Worm (Caenorhabditis elegans) whole organism, young adult: ENCODE results near the gene sto-6.

ENCODE experiments used
- B0261.1 ChIP-seq: sonication (generic microtip); optimal IDR thresholded peaks from 2 replicates; lab custom pipeline; 2016; ENCODE audit warnings: mild to moderate bottlenecking, missing genetic modification characterization, moderate library complexity, missing compliant biosample characterization
- B0336.3 ChIP-seq: fragments of 200-800 bp; sonication (Bioruptor generic); IDR thresholded peaks from 2 replicates; pipeline ENCODE4 v1.3.6; 2022; ENCODE audit warnings: missing genetic modification characterization, missing compliant biosample characterization
- C06A6.2 ChIP-seq: fragments of 200-800 bp; sonication (Bioruptor generic); conservative IDR thresholded peaks from 2 replicates; pipeline ENCODE4 v1.3.6; 2022; ENCODE audit warnings: missing genetic modification characterization, missing compliant biosample characterization
- C17E4.6 ChIP-seq: fragments of 200-800 bp; sonication (Bioruptor generic); IDR thresholded peaks from 2 replicates; pipeline ENCODE4 v1.3.6; 2022; ENCODE audit warnings: missing genetic modification reagents, missing genetic modification characterization, missing compliant biosample characterization
- F10E7.11 ChIP-seq: sonication (generic microtip); optimal IDR thresholded peaks from 2 replicates; lab custom pipeline; 2017; ENCODE audit warnings: mild to moderate bottlenecking, missing genetic modification characterization, moderate library complexity, missing compliant biosample characterization
- F37B4.10 ChIP-seq: fragments of 200-800 bp; sonication (Bioruptor generic); IDR thresholded peaks from 2 replicates; pipeline ENCODE4 v1.3.6; 2022; ENCODE audit warnings: missing genetic modification characterization, missing compliant biosample characterization
- F52B5.7 ChIP-seq: sonication (generic microtip); optimal IDR thresholded peaks from 2 replicates; lab custom pipeline; 2016; ENCODE audit warnings: mild to moderate bottlenecking, missing genetic modification characterization, missing compliant biosample characterization
- K12H6.12 ChIP-seq: fragments of 200-800 bp; sonication (Bioruptor generic); optimal IDR thresholded peaks from 2 replicates; lab custom pipeline; 2018; ENCODE audit warnings: mild to moderate bottlenecking, missing genetic modification characterization, missing compliant biosample characterization
- T07F8.4 ChIP-seq: sonication (generic microtip); optimal IDR thresholded peaks from 2 replicates; lab custom pipeline; 2016; ENCODE audit warnings: mild to moderate bottlenecking, missing genetic modification characterization, moderate library complexity, missing compliant biosample characterization
- Y53G8AR.9 ChIP-seq: fragments of 200-800 bp; sonication (Bioruptor generic); conservative IDR thresholded peaks from 2 replicates; pipeline ENCODE4 v1.3.6; 2022; ENCODE audit warnings: missing genetic modification reagents, missing genetic modification characterization, missing compliant biosample characterization
- ZK185.1 ChIP-seq: sonication (generic microtip); optimal IDR thresholded peaks from 2 replicates; lab custom pipeline; 2016; ENCODE audit warnings: mild to moderate bottlenecking, missing genetic modification characterization, missing compliant biosample characterization; ENCODE audit not compliant: poor library complexity, severe bottlenecking
- ama-1 ChIP-seq, 3 experiments: fragments of 150-350 bp in 1 of 3; sonication (generic microtip) in 2 of 3; optimal IDR thresholded peaks; 2 replicates each; lab custom pipeline; 2014 to 2018; ENCODE audit warnings: missing biosample characterization in 2 of 3, missing genetic modification characterization in 2 of 3, missing genetic modification reagents in 2 of 3
- aptf-2 ChIP-seq: fragments of 200-800 bp; sonication (Bioruptor generic); conservative IDR thresholded peaks from 2 replicates; pipeline ENCODE4 v1.3.6; 2022; ENCODE audit warnings: missing genetic modification reagents, missing genetic modification characterization, missing compliant biosample characterization
- atf-7 ChIP-seq: sonication (generic microtip); optimal IDR thresholded peaks from 2 replicates; lab custom pipeline; 2017; ENCODE audit warnings: mild to moderate bottlenecking, missing genetic modification characterization, missing compliant biosample characterization
- ccch-3 ChIP-seq: fragments of 200-800 bp; sonication (Bioruptor generic); optimal IDR thresholded peaks from 2 replicates; lab custom pipeline; 2018; ENCODE audit warnings: mild to moderate bottlenecking, missing genetic modification characterization, missing compliant biosample characterization
- ceh-27 ChIP-seq: fragments of 200-800 bp; sonication (Bioruptor generic); optimal IDR thresholded peaks from 2 replicates; lab custom pipeline; 2018; ENCODE audit warnings: mild to moderate bottlenecking, missing genetic modification characterization, moderate library complexity, missing compliant biosample characterization
- ceh-58 ChIP-seq: fragments of 200-800 bp; sonication (Bioruptor generic); IDR thresholded peaks from 2 replicates; pipeline ENCODE4 v1.3.6; 2022; ENCODE audit warnings: missing genetic modification characterization, missing compliant biosample characterization
- die-1 ChIP-seq: sonication (generic microtip); optimal IDR thresholded peaks from 2 replicates; lab custom pipeline; 2016; ENCODE audit warnings: missing genotype, mild to moderate bottlenecking, missing genetic modification characterization, missing compliant biosample characterization
- dpff-1 ChIP-seq: sonication (generic microtip); optimal IDR thresholded peaks from 2 replicates; lab custom pipeline; 2017; ENCODE audit warnings: mild to moderate bottlenecking, missing genetic modification characterization, missing compliant biosample characterization
- dpl-1 ChIP-seq: fragments of 150-350 bp; optimal IDR thresholded peaks from 2 replicates; lab custom pipeline; 2014; ENCODE audit warnings: missing biosample characterization, missing genetic modification reagents, missing genetic modification characterization
- egl-44 ChIP-seq: fragments of 200-800 bp; sonication (Bioruptor generic); IDR thresholded peaks from 2 replicates; pipeline ENCODE4 v1.3.6; 2022; ENCODE audit warnings: missing genetic modification reagents, missing genetic modification characterization, missing compliant biosample characterization
- ekl-4 ChIP-seq: fragments of 200-800 bp; sonication (Bioruptor generic); IDR thresholded peaks from 2 replicates; pipeline ENCODE4 v1.3.6; 2022; ENCODE audit warnings: missing genetic modification reagents, missing genetic modification characterization, missing compliant biosample characterization
- hlh-12 ChIP-seq: sonication (generic microtip); optimal IDR thresholded peaks from 2 replicates; lab custom pipeline; 2016; ENCODE audit warnings: missing genetic modification characterization, missing compliant biosample characterization
- hmg-1.2 ChIP-seq: fragments of 200-800 bp; sonication (Bioruptor generic); IDR thresholded peaks from 2 replicates; pipeline ENCODE4 v1.3.6; 2022; ENCODE audit warnings: missing genetic modification reagents, missing genetic modification characterization, missing compliant biosample characterization
- hsf-1 ChIP-seq: fragments of 200-800 bp; sonication (Bioruptor generic); IDR thresholded peaks from 2 replicates; pipeline ENCODE4 v1.3.6; 2022; ENCODE audit warnings: missing genetic modification reagents, missing genetic modification characterization, missing compliant biosample characterization
- lin-26 ChIP-seq: fragments of 200-800 bp; sonication (Bioruptor generic); IDR thresholded peaks from 2 replicates; pipeline ENCODE4 v1.3.6; 2022; ENCODE audit warnings: missing genetic modification reagents, missing genetic modification characterization, missing compliant biosample characterization
- lin-35 ChIP-seq, 3 experiments: fragments of 150-350 bp in 2 of 3; sonication (generic microtip) in 1 of 3; optimal IDR thresholded peaks; 2 replicates each; lab custom pipeline; 2014 to 2018; ENCODE audit warnings: missing biosample characterization in 3 of 3, missing genetic modification characterization in 3 of 3, missing genetic modification reagents in 3 of 3
- lsl-1 ChIP-seq: fragments of 200-800 bp; sonication (Bioruptor generic); optimal IDR thresholded peaks from 2 replicates; lab custom pipeline; 2018; ENCODE audit warnings: mild to moderate bottlenecking, missing genetic modification characterization, moderate library complexity, missing compliant biosample characterization
- lsy-27 ChIP-seq: sonication (generic microtip); optimal IDR thresholded peaks from 2 replicates; lab custom pipeline; 2017; ENCODE audit warnings: missing genetic modification characterization, mild to moderate bottlenecking, missing compliant biosample characterization, antibody characterized with exemption, missing genotype, borderline replicate concordance; ENCODE audit not compliant: insufficient read depth
- madf-3 ChIP-seq: fragments of 200-800 bp; sonication (Bioruptor generic); IDR thresholded peaks from 2 replicates; pipeline ENCODE4 v1.3.6; 2022; ENCODE audit warnings: missing genetic modification reagents, missing genetic modification characterization, missing compliant biosample characterization
- mcd-1 ChIP-seq: fragments of 200-800 bp; sonication (Bioruptor generic); IDR thresholded peaks from 2 replicates; pipeline ENCODE4 v1.3.6; 2022; ENCODE audit warnings: missing genetic modification reagents, missing genetic modification characterization, missing compliant biosample characterization
- mel-28 ChIP-seq: sonication (generic microtip); optimal IDR thresholded peaks from 2 replicates; lab custom pipeline; 2016; ENCODE audit warnings: borderline replicate concordance, mild to moderate bottlenecking, missing genetic modification characterization, missing compliant biosample characterization
- mxl-1 ChIP-seq: sonication (generic microtip); optimal IDR thresholded peaks from 2 replicates; lab custom pipeline; 2016; ENCODE audit warnings: missing genetic modification characterization, missing compliant biosample characterization
- pbrm-1 ChIP-seq: fragments of 200-800 bp; sonication (Bioruptor generic); IDR thresholded peaks from 2 replicates; pipeline ENCODE4 v1.3.6; 2022; ENCODE audit warnings: missing genetic modification reagents, missing genetic modification characterization, missing compliant biosample characterization
- rcor-1 ChIP-seq: fragments of 200-800 bp; sonication (Bioruptor generic); IDR thresholded peaks from 2 replicates; pipeline ENCODE4 v1.3.6; 2022; ENCODE audit warnings: missing genetic modification reagents, missing genetic modification characterization, missing compliant biosample characterization
- sea-2 ChIP-seq: fragments of 200-800 bp; sonication (Bioruptor generic); IDR thresholded peaks from 2 replicates; pipeline ENCODE4 v1.3.6; 2022; ENCODE audit warnings: missing genetic modification characterization, missing compliant biosample characterization
- tbp1 ChIP-seq: fragments of 200-800 bp; sonication (Bioruptor generic); optimal IDR thresholded peaks from 2 replicates; lab custom pipeline; 2018; ENCODE audit warnings: mild to moderate bottlenecking, missing genetic modification characterization, missing compliant biosample characterization
- tlf-1 ChIP-seq: fragments of 200-800 bp; sonication (Bioruptor generic); optimal IDR thresholded peaks from 2 replicates; lab custom pipeline; 2018; ENCODE audit warnings: mild to moderate bottlenecking, missing genetic modification characterization, missing compliant biosample characterization
- zfh-2 ChIP-seq: fragments of 200-800 bp; sonication (Bioruptor generic); conservative IDR thresholded peaks from 2 replicates; pipeline ENCODE4 v1.3.6; 2022; ENCODE audit warnings: missing genetic modification reagents, missing genetic modification characterization, missing compliant biosample characterization
- ztf-25 ChIP-seq: fragments of 200-800 bp; sonication (Bioruptor generic); IDR thresholded peaks from 2 replicates; pipeline ENCODE4 v1.3.6; 2022; ENCODE audit warnings: missing genetic modification reagents, missing genetic modification characterization, missing compliant biosample characterization

Gene sto-6

ce11 chrX:11603234-11604108 is 28.7 kb upstream of the sto-6 start (continued):
- TF ChIP-seq B0336.3 (peak; percentile 86), ccch-3 (no peak)

- TF ChIP-seq ceh-58 (GFP tag; lab: Robert Waterston, UW), result no peak
- TF ChIP-seq ama-1 (optimal IDR thresholded peaks at IDR 0.05; lab: Kevin White, UChicago), result peak; percentile 72
- TF ChIP-seq ama-1 (GFP tag; optimal IDR thresholded peaks at IDR 0.05; lab: Kevin White, UChicago), result no peak
Observed at ce11 chrX:11605214-11605765, 26.9 kb upstream of the sto-6 start, which contains the start of gene ftt-2. Gene ftt-2 (minus strand): TSS chrX:11605419.

DNA sequence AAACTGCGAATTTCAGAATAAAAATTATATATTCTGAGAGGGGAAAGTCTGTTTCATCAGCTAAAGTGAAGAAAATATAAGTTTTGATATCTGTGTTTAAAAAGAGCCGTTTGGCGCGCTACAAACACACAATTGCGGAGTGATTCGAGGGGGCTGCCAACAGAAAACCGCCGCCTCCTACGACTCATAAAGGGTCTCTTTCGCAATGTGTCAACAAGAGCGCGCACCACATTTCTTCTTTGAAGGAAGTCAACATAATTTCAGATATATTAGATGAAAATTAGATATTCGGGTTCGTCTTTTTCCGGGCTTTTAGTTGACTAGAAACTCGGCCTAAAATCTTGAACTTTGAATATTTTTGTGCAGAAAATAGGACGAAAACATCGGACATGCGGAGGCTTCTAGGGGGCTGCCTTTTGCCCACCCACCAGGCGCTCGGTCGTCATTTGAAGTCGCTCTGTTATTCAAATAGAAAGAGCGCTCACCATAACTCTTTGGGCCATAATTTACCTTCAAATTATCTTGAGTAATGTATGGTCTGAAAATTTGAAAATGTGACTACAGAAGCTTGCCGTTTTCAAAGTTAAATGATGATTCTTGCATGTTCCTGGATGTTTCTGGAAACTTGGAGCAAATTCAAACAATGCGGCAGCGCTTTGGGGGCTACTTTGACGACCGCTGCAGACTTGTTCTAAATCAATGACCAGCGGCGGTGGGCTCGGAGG is 26.3 kb upstream of the sto-6 start:
- TF ChIP-seq aptf-2 (GFP tag; lab: Robert Waterston, UW) (peak; percentile 75), dpff-1 (tag; lab: Kevin White, UChicago) (peak; percentile 98), C06A6.2 (GFP tag; lab: Robert Waterston, UW) (peak; percentile 89), zfh-2 (GFP tag; lab: Robert Waterston, UW) (peak; percentile 81), rcor-1 (GFP tag; lab: Robert Waterston, UW) (no peak), hmg-1.2 (GFP tag; lab: Robert Waterston, UW) (peak; percentile 79), tlf-1 (GFP tag; lab: Kevin White, UChicago) (peak; percentile 95), K12H6.12 (tag; lab: Kevin White, UChicago) (peak; percentile 99), ZK185.1 (tag; lab: Kevin White, UChicago) (peak; percentile 76), F37B4.10 (0 out of 2 replicates have a peak, but pooled peaks have one; percentile 35), lin-26 (GFP tag; lab: Robert Waterston, UW) (peak; percentile 90), B0336.3 (peak; percentile 98), madf-3 (GFP tag; lab: Robert Waterston, UW) (peak; percentile 54; the same call in 1 of the 2 replicates), B0261.1 (tag; lab: Kevin White, UChicago) (peak; percentile 48), egl-44 (GFP tag; lab: Robert Waterston, UW) (no peak), dpl-1 (GFP tag; lab: Kevin White, UChicago) (peak; percentile 41), ekl-4 (GFP tag; lab: Robert Waterston, UW) (peak; percentile 82), T07F8.4 (tag; lab: Kevin White, UChicago) (peak; percentile 23), F10E7.11 (peak; percentile 35), C17E4.6 (peak; percentile 40; the same call in 1 of the 2 replicates), hlh-12 (tag; lab: Kevin White, UChicago) (no peak), Y53G8AR.9 (GFP tag; lab: Robert Waterston, UW) (peak; percentile 89; the same call in 1 of the 2 replicates), die-1 (tag; lab: Kevin White, UChicago) (peak; percentile 83), mcd-1 (GFP tag; lab: Robert Waterston, UW) (peak; percentile 77), ztf-25 (GFP tag; lab: Robert Waterston, UW) (peak; percentile 58; the same call in 1 of the 2 replicates), sea-2 (peak; percentile 92), tbp1 (peak; percentile 74), ama-1 (optimal IDR thresholded peaks at IDR 0.05; lab: Kevin White, UChicago) (no peak), ama-1 (GFP tag; optimal IDR thresholded peaks at IDR 0.05; lab: Kevin White, UChicago) (no peak), hsf-1 (GFP tag; lab: Robert Waterston, UW) (no peak), lsy-27 (tag; lab: Kevin White, UChicago) (no peak), pbrm-1 (GFP tag; lab: Robert Waterston, UW) (peak; percentile 95), mxl-1 (tag; lab: Kevin White, UChicago) (peak; percentile 33), atf-7 (peak; percentile 98), lin-35 (GFP tag; optimal IDR thresholded peaks at IDR 0.05; lab: Kevin White, UChicago) (peak in 2 of 3 experiments; percentile 62 to 75), lsl-1 (GFP tag; lab: Kevin White, UChicago) (peak; percentile 17), mel-28 (tag; lab: Kevin White, UChicago) (peak; percentile 72), F52B5.7 (tag; lab: Kevin White, UChicago) (peak; percentile 82), ceh-27 (GFP tag; lab: Kevin White, UChicago) (peak; percentile 40)
